Worm (Caenorhabditis elegans): ENCODE measurements around the gene ZK1320.9.

ce11 chrII:9660379-9660778 lies 26.1 kb downstream of the ZK1320.9 start, which contains the start of gene ZK1320.3:
- TF ChIP-seq W03F9.2 (tag; optimal IDR thresholded peaks at IDR 0.05) (no peak), dao-5 (tag; optimal IDR thresholded peaks at IDR 0.05) (no peak), him-1 (tag; optimal IDR thresholded peaks at IDR 0.05) (no peak)
